Worm (Caenorhabditis elegans) whole organism, L1 larva: ENCODE results near the gene alh-4.
A peak's percentile ranks its signal among the peaks of the same experiment; 100 is the strongest.

Experiments
- C04F5.9 ChIP-seq: sonication (generic microtip); optimal IDR thresholded peaks from 2 replicates; lab custom pipeline; 2016; ENCODE audit warnings: missing genetic modification characterization, missing compliant biosample characterization
- C16A3.4 ChIP-seq: fragments of 150-350 bp; optimal IDR thresholded peaks from 2 replicates; lab custom pipeline; 2014; ENCODE audit warnings: missing biosample characterization, missing genetic modification characterization
- C34B4.2 ChIP-seq: sonication (generic microtip); optimal IDR thresholded peaks from 2 replicates; lab custom pipeline; 2017; ENCODE audit warnings: mild to moderate bottlenecking, missing genetic modification characterization, missing compliant biosample characterization
- Y116A8C.19 ChIP-seq: sonication (generic microtip); optimal IDR thresholded peaks from 2 replicates; lab custom pipeline; 2016; ENCODE audit warnings: missing compliant biosample characterization, missing genetic modification characterization, borderline replicate concordance
- aha-1 ChIP-seq: fragments of 150-350 bp; optimal IDR thresholded peaks from 2 replicates; lab custom pipeline; 2014; ENCODE audit warnings: missing biosample characterization, missing genetic modification characterization
- alr-1 ChIP-seq: fragments of 200-800 bp; sonication (Bioruptor generic); optimal IDR thresholded peaks from 2 replicates; lab custom pipeline; 2018; ENCODE audit warnings: borderline replicate concordance, mild to moderate bottlenecking, missing genetic modification characterization, missing compliant biosample characterization
- aly-2 ChIP-seq: fragments of 150-350 bp; optimal IDR thresholded peaks from 2 replicates; lab custom pipeline; 2014; ENCODE audit warnings: missing biosample characterization, missing genetic modification characterization
- blmp-1 ChIP-seq: fragments of 150-350 bp; optimal IDR thresholded peaks from 2 replicates; lab custom pipeline; 2014; ENCODE audit warnings: missing biosample characterization, missing genetic modification characterization
- ceh-8 ChIP-seq: fragments of 200-800 bp; sonication (Bioruptor generic); optimal IDR thresholded peaks from 2 replicates; lab custom pipeline; 2018; ENCODE audit warnings: mild to moderate bottlenecking, missing genetic modification characterization, moderate library complexity, missing compliant biosample characterization
- ceh-82 ChIP-seq, 3 experiments: fragments of 150-350 bp in 1 of 3; sonication (generic microtip) in 2 of 3; optimal IDR thresholded peaks; 2 replicates each; lab custom pipeline; 2014 to 2017; ENCODE audit warnings: missing biosample characterization in 3 of 3, missing genetic modification characterization in 3 of 3
- ceh-88 ChIP-seq: fragments of 200-800 bp; sonication (Bioruptor generic); IDR thresholded peaks from 2 replicates; pipeline ENCODE4 v1.3.6; 2022; ENCODE audit warnings: missing genetic modification characterization, missing compliant biosample characterization
- ceh-90 ChIP-seq: sonication (generic microtip); optimal IDR thresholded peaks from 2 replicates; lab custom pipeline; 2016; ENCODE audit warnings: missing genetic modification characterization, missing compliant biosample characterization
- dpl-1 ChIP-seq, 3 experiments: fragments of 150-350 bp in 2 of 3; sonication (generic microtip) in 1 of 3; optimal IDR thresholded peaks; 2 replicates each; lab custom pipeline; 2014 to 2017; ENCODE audit warnings: missing biosample characterization in 3 of 3, missing genetic modification characterization in 3 of 3, missing genetic modification reagents in 3 of 3
- dsc-1 ChIP-seq: sonication (generic microtip); optimal IDR thresholded peaks from 2 replicates; lab custom pipeline; 2016; ENCODE audit warnings: mild to moderate bottlenecking, missing genetic modification characterization, missing compliant biosample characterization
- efl-1 ChIP-seq, 4 experiments: fragments of 150-350 bp; optimal IDR thresholded peaks in 3 of 4; peaks in 1 of 4; 1 replicate in 1 of 4; 2 replicates in 3 of 4; lab custom pipeline; 2014; ENCODE audit warnings: missing biosample characterization in 2 of 4, missing genetic modification characterization in 2 of 4, missing genetic modification reagents in 2 of 4
- egl-27 ChIP-seq, 2 experiments: fragments of 150-350 bp in 1 of 2; sonication (generic microtip); optimal IDR thresholded peaks; 3 replicates each; lab custom pipeline; 2017 to 2018; ENCODE audit warnings: missing biosample characterization in 2 of 2, missing genetic modification characterization in 2 of 2, missing genetic modification reagents in 2 of 2
- elt-3 ChIP-seq, 6 experiments: fragments of 150-350 bp in 1 of 6; sonication (generic microtip); optimal IDR thresholded peaks; 2 replicates each; lab custom pipeline; 2017 to 2018; ENCODE audit warnings: missing biosample characterization in 6 of 6, missing genetic modification characterization in 6 of 6, inconsistent platforms in 1 of 6
- ets-5 ChIP-seq: fragments of 200-800 bp; sonication (Bioruptor generic); IDR thresholded peaks from 2 replicates; pipeline ENCODE4 v1.3.6; 2022; ENCODE audit warnings: missing genetic modification characterization, missing compliant biosample characterization
- hlh-4 ChIP-seq: sonication (generic microtip); optimal IDR thresholded peaks from 2 replicates; lab custom pipeline; 2016; ENCODE audit warnings: mild to moderate bottlenecking, missing genetic modification characterization, missing compliant biosample characterization
- hpl-2 ChIP-seq: fragments of 150-350 bp; optimal IDR thresholded peaks from 2 replicates; lab custom pipeline; 2014; ENCODE audit warnings: missing biosample characterization, missing genetic modification reagents, missing genetic modification characterization
- irx-1 ChIP-seq: sonication (generic microtip); optimal IDR thresholded peaks from 2 replicates; lab custom pipeline; 2016; ENCODE audit warnings: missing genetic modification characterization, missing compliant biosample characterization
- isw-1 ChIP-seq: fragments of 200-800 bp; sonication (Bioruptor generic); IDR thresholded peaks from 2 replicates; pipeline ENCODE4 v1.3.6; 2022; ENCODE audit warnings: missing genetic modification characterization, missing compliant biosample characterization
- lin-13 ChIP-seq: fragments of 150-350 bp; optimal IDR thresholded peaks from 2 replicates; lab custom pipeline; 2014; ENCODE audit warnings: missing biosample characterization, missing genetic modification reagents, missing genetic modification characterization
- lin-14 ChIP-seq: fragments of 200-800 bp; sonication (Bioruptor generic); optimal IDR thresholded peaks from 2 replicates; lab custom pipeline; 2018; ENCODE audit warnings: mild to moderate bottlenecking, missing genetic modification characterization, moderate library complexity, missing compliant biosample characterization
- lsy-2 ChIP-seq, 2 experiments: fragments of 150-350 bp; optimal IDR thresholded peaks; 2 replicates each; lab custom pipeline; 2014; ENCODE audit warnings: missing biosample characterization in 2 of 2, missing genetic modification characterization in 2 of 2
- mdl-1 ChIP-seq, 2 experiments: fragments of 150-350 bp; optimal IDR thresholded peaks; 2 replicates each; lab custom pipeline; 2014 to 2017; ENCODE audit warnings: missing biosample characterization in 2 of 2, missing genetic modification characterization in 2 of 2, inconsistent platforms in 1 of 2
- nhr-19 ChIP-seq: fragments of 200-800 bp; sonication (Bioruptor generic); conservative IDR thresholded peaks from 2 replicates; pipeline ENCODE4 v1.3.6; 2022; ENCODE audit warnings: missing genetic modification characterization, missing compliant biosample characterization
- nhr-237 ChIP-seq: fragments of 150-350 bp; optimal IDR thresholded peaks from 2 replicates; lab custom pipeline; 2014; ENCODE audit warnings: missing biosample characterization, missing genetic modification characterization
- nhr-47 ChIP-seq: sonication (generic microtip); optimal IDR thresholded peaks from 2 replicates; lab custom pipeline; 2016; ENCODE audit warnings: mild to moderate bottlenecking, missing genetic modification characterization, moderate library complexity, missing compliant biosample characterization
- nhr-71 ChIP-seq: sonication (generic microtip); optimal IDR thresholded peaks from 2 replicates; lab custom pipeline; 2016; ENCODE audit warnings: mild to moderate bottlenecking, missing genetic modification characterization, moderate library complexity, missing compliant biosample characterization
- nhr-77 ChIP-seq: fragments of 150-350 bp; optimal IDR thresholded peaks from 2 replicates; lab custom pipeline; 2014; ENCODE audit warnings: missing biosample characterization, missing genetic modification characterization
- nhr-85 ChIP-seq: sonication (generic microtip); peaks from one replicate; lab custom pipeline; 2016; ENCODE audit warnings: missing genetic modification characterization, inconsistent platforms, missing compliant biosample characterization
- nhr-90 ChIP-seq: sonication (generic microtip); optimal IDR thresholded peaks from 2 replicates; lab custom pipeline; 2016; ENCODE audit warnings: mild to moderate bottlenecking, missing genetic modification characterization, missing compliant biosample characterization; ENCODE audit not compliant: poor library complexity
- pax-3 ChIP-seq: fragments of 200-800 bp; sonication (Bioruptor generic); optimal IDR thresholded peaks from 2 replicates; lab custom pipeline; 2018; ENCODE audit warnings: mild to moderate bottlenecking, missing genetic modification characterization, moderate library complexity, missing compliant biosample characterization
- pqm-1 ChIP-seq: sonication (generic microtip); optimal IDR thresholded peaks from 3 replicates; lab custom pipeline; 2017; ENCODE audit warnings: missing biosample characterization, missing genetic modification characterization
- sptf-1 ChIP-seq: fragments of 150-350 bp; optimal IDR thresholded peaks from 2 replicates; lab custom pipeline; 2014; ENCODE audit warnings: missing biosample characterization, missing genetic modification characterization
- sup-37 ChIP-seq: fragments of 200-800 bp; sonication (Bioruptor generic); optimal IDR thresholded peaks from 2 replicates; lab custom pipeline; 2018; ENCODE audit warnings: mild to moderate bottlenecking, missing genetic modification characterization, missing compliant biosample characterization
- unc-130 ChIP-seq: fragments of 150-350 bp; optimal IDR thresholded peaks from 2 replicates; lab custom pipeline; 2017; ENCODE audit warnings: missing biosample characterization, missing genetic modification characterization, inconsistent platforms
- unc-62 ChIP-seq: fragments of 150-350 bp; optimal IDR thresholded peaks from 2 replicates; lab custom pipeline; 2014; ENCODE audit warnings: missing biosample characterization, missing genetic modification reagents, missing genetic modification characterization
- unc-98 ChIP-seq: fragments of 200-800 bp; sonication (Bioruptor generic); IDR thresholded peaks from 2 replicates; pipeline ENCODE4 v1.3.6; 2022; ENCODE audit warnings: missing genetic modification characterization, missing compliant biosample characterization
- vab-15 ChIP-seq: sonication (generic microtip); optimal IDR thresholded peaks from 2 replicates; lab custom pipeline; 2017; ENCODE audit warnings: missing genotype, mild to moderate bottlenecking, missing genetic modification characterization, missing compliant biosample characterization
- xbp-1 ChIP-seq: sonication (generic microtip); optimal IDR thresholded peaks from 2 replicates; lab custom pipeline; 2016; ENCODE audit warnings: missing genetic modification characterization, missing compliant biosample characterization
- ztf-11 ChIP-seq, 2 experiments: sonication (generic microtip); optimal IDR thresholded peaks; 2 replicates each; lab custom pipeline; 2016 to 2017; ENCODE audit warnings: missing genetic modification characterization in 2 of 2, missing biosample characterization in 1 of 2, missing compliant biosample characterization in 1 of 2
- ztf-4 ChIP-seq: fragments of 150-350 bp; optimal IDR thresholded peaks from 2 replicates; lab custom pipeline; 2014; ENCODE audit warnings: missing biosample characterization, missing genetic modification characterization

alh-4 gene

ce11 chrV:6458302-6458998 lies 28.7 kb upstream of the alh-4 start:
- TF ChIP-seq dsc-1 (tag; lab: Kevin White, UChicago) = no peak
- TF ChIP-seq aly-2 = no peak
- no peak for TF ChIP-seq unc-98
- no peak for TF ChIP-seq sptf-1 (tag; lab: Kevin White, UChicago)
- TF ChIP-seq unc-62 (GFP tag; lab: Kevin White, UChicago) = no peak
- no peak for TF ChIP-seq ets-5 (GFP tag; lab: Robert Waterston, UW)
- peak in 1 of 3 experiments; percentile 1 for TF ChIP-seq dpl-1 (GFP tag; optimal IDR thresholded peaks at IDR 0.05; lab: Kevin White, UChicago)
- TF ChIP-seq pqm-1 (tag; lab: Kevin White, UChicago) = no peak
- TF ChIP-seq xbp-1 (tag; lab: Kevin White, UChicago) = no peak
- peak; percentile 57 for TF ChIP-seq blmp-1 (tag; lab: Kevin White, UChicago)
- TF ChIP-seq C04F5.9 (tag; lab: Kevin White, UChicago) = no peak
- peak in 1 of 2 experiments; percentile 3 for TF ChIP-seq ztf-11 (tag; optimal IDR thresholded peaks at IDR 0.05; lab: Kevin White, UChicago)
- TF ChIP-seq aha-1 (tag; lab: Kevin White, UChicago) = no peak
- TF ChIP-seq nhr-237 (tag; lab: Kevin White, UChicago) = no peak
- no peak for TF ChIP-seq alr-1
- no peak for TF ChIP-seq nhr-19 (GFP tag; lab: Robert Waterston, UW)
- TF ChIP-seq nhr-85 (tag; lab: Kevin White, UChicago) = no peak
- TF ChIP-seq C16A3.4 (tag; lab: Kevin White, UChicago) = no peak
- TF ChIP-seq irx-1 = no peak
- TF ChIP-seq isw-1 = no peak
- TF ChIP-seq elt-3 (tag; optimal IDR thresholded peaks at IDR 0.05; lab: Kevin White, UChicago) = peak in 1 of 6 experiments; percentile 43
- no peak for TF ChIP-seq mdl-1 (tag; optimal IDR thresholded peaks at IDR 0.05; lab: Kevin White, UChicago)
- TF ChIP-seq C34B4.2 = no peak
- no peak for TF ChIP-seq ztf-4 (tag; lab: Kevin White, UChicago)
- no peak for TF ChIP-seq sup-37 (GFP tag; lab: Kevin White, UChicago)
- TF ChIP-seq ceh-82 (tag; optimal IDR thresholded peaks at IDR 0.05; lab: Kevin White, UChicago) = no peak
- peak; percentile 50 for TF ChIP-seq lin-14 (GFP tag; lab: Kevin White, UChicago)
- TF ChIP-seq hpl-2 (GFP tag; lab: Kevin White, UChicago) = no peak
- no peak for TF ChIP-seq hlh-4 (tag; lab: Kevin White, UChicago)
- TF ChIP-seq vab-15 (tag; lab: Kevin White, UChicago) = no peak
- TF ChIP-seq Y116A8C.19 (tag; lab: Kevin White, UChicago) = no peak
- TF ChIP-seq ceh-88 = no peak
- TF ChIP-seq lin-13 (GFP tag; lab: Kevin White, UChicago) = no peak
- TF ChIP-seq efl-1 (optimal IDR thresholded peaks at IDR 0.05; lab: Kevin White, UChicago) = no peak
- peak in 1 of 2 experiments; percentile 62 for TF ChIP-seq efl-1 (GFP tag; optimal IDR thresholded peaks at IDR 0.05 in 1 of 2; lab: Kevin White, UChicago)
- no peak for TF ChIP-seq ceh-8 (GFP tag; lab: Kevin White, UChicago)
- no peak for TF ChIP-seq nhr-71 (tag; lab: Kevin White, UChicago)

ce11 chrV:6456903-6457302 lies 27.2 kb upstream of the alh-4 start:
- no peak for TF ChIP-seq nhr-90 (tag; lab: Kevin White, UChicago)
- no peak for TF ChIP-seq pax-3 (tag; lab: Kevin White, UChicago)
- TF ChIP-seq dpl-1 (GFP tag; optimal IDR thresholded peaks at IDR 0.05; lab: Kevin White, UChicago) = no peak
- no peak for TF ChIP-seq nhr-47 (tag; lab: Kevin White, UChicago)
- TF ChIP-seq nhr-85 (tag; lab: Kevin White, UChicago) = no peak
- TF ChIP-seq aly-2 = no peak
- TF ChIP-seq ztf-4 (tag; lab: Kevin White, UChicago) = no peak
- TF ChIP-seq egl-27 (tag; optimal IDR thresholded peaks at IDR 0.05; lab: Kevin White, UChicago) = no peak
- TF ChIP-seq lsy-2 (tag; optimal IDR thresholded peaks at IDR 0.05; lab: Kevin White, UChicago) = no peak
- no peak for TF ChIP-seq unc-62 (GFP tag; lab: Kevin White, UChicago)
- no peak for TF ChIP-seq nhr-237 (tag; lab: Kevin White, UChicago)
- TF ChIP-seq hpl-2 (GFP tag; lab: Kevin White, UChicago) = no peak
- TF ChIP-seq nhr-77 (tag; lab: Kevin White, UChicago) = no peak
- no peak for TF ChIP-seq unc-130 (tag; lab: Kevin White, UChicago)
- no peak for TF ChIP-seq hlh-4 (tag; lab: Kevin White, UChicago)
- no peak for TF ChIP-seq alr-1
- no peak for TF ChIP-seq ceh-90 (tag; lab: Kevin White, UChicago)
- TF ChIP-seq, all 84 proteins: peak for 0
